Fruit fly (Drosophila melanogaster): ENCODE data around the gene cpo.

Gene cpo

dm6 chr3R:18049272-18050015 lies 129.8 kb downstream of the cpo start (continued):
- TF ChIP-seq ham (GFP tag; IDR thresholded peaks at IDR 0.05) = no peak
- TF ChIP-seq tin (GFP tag; optimal IDR thresholded peaks at IDR 0.05) = peak; percentile 62
- TF ChIP-seq CG2678 (tag; optimal IDR thresholded peaks at IDR 0.05) = peak; percentile 84
- peak; percentile 62 for TF ChIP-seq CG15696 (tag; optimal IDR thresholded peaks at IDR 0.05)
- TF ChIP-seq Dad (GFP tag; optimal IDR thresholded peaks at IDR 0.05) = no peak
- no peak for TF ChIP-seq Side (GFP tag; optimal IDR thresholded peaks at IDR 0.05)
- no peak for TF ChIP-seq CG10565 (GFP tag; optimal IDR thresholded peaks at IDR 0.05)
- no peak for TF ChIP-seq CG3838 (GFP tag; optimal IDR thresholded peaks at IDR 0.05)
- TF ChIP-seq pho (GFP tag; optimal IDR thresholded peaks at IDR 0.05) = no peak
- TF ChIP-seq CG9437 (GFP tag; optimal IDR thresholded peaks at IDR 0.05) = peak; percentile 69
- peak; percentile 15 for TF ChIP-seq CG33213 (GFP tag; optimal IDR thresholded peaks at IDR 0.05)
- TF ChIP-seq CG11695 (GFP tag; IDR thresholded peaks at IDR 0.05) = peak; percentile 37; the same call in 1 of the 3 replicates
- TF ChIP-seq CG14860 (GFP tag; IDR thresholded peaks at IDR 0.05; ENCODE audit: partially characterized antibody) = no peak
- no peak for TF ChIP-seq corto (GFP tag; optimal IDR thresholded peaks at IDR 0.05)
- TF ChIP-seq ken (GFP tag; IDR thresholded peaks at IDR 0.05) = no peak
- no peak for TF ChIP-seq ato (GFP tag; IDR thresholded peaks at IDR 0.05; ENCODE audit: partially characterized antibody)
- TF ChIP-seq danr (GFP tag; IDR thresholded peaks at IDR 0.05) = no peak
- TF ChIP-seq p53 (GFP tag; optimal IDR thresholded peaks at IDR 0.05) = no peak
- 0 out of 2 replicates have a peak, but pooled peaks have one; percentile 9 for TF ChIP-seq CG11247 (GFP tag; IDR thresholded peaks at IDR 0.05)
- peak; percentile 15 for TF ChIP-seq sd (tag; optimal IDR thresholded peaks at IDR 0.05)
- TF ChIP-seq jigr1 (GFP tag; IDR thresholded peaks at IDR 0.05) = no peak
- peak; percentile 20 for TF ChIP-seq CG6654 (GFP tag; optimal IDR thresholded peaks at IDR 0.05)
- TF ChIP-seq CG10209 (GFP tag; optimal IDR thresholded peaks at IDR 0.05) = peak; percentile 78
- no peak for TF ChIP-seq insv (GFP tag; optimal IDR thresholded peaks at IDR 0.05)
- TF ChIP-seq Ets65A (GFP tag) = peak; percentile 95
- TF ChIP-seq sim (GFP tag; IDR thresholded peaks at IDR 0.05) = no peak
- TF ChIP-seq cad (GFP tag; optimal IDR thresholded peaks at IDR 0.05) = no peak
- TF ChIP-seq ems (GFP tag; optimal IDR thresholded peaks at IDR 0.05) = peak; percentile 27
- TF ChIP-seq ssp (GFP tag; IDR thresholded peaks at IDR 0.05) = peak; percentile 44
- peak; percentile 76 for TF ChIP-seq Hr3 (GFP tag; optimal IDR thresholded peaks at IDR 0.05)
- no peak for TF ChIP-seq Sry-β (GFP tag; optimal IDR thresholded peaks at IDR 0.05)
- no peak for TF ChIP-seq CG31365 (tag; optimal IDR thresholded peaks at IDR 0.05)
- no peak for TF ChIP-seq cas (GFP tag; IDR thresholded peaks at IDR 0.05)
- TF ChIP-seq crc (GFP tag; optimal IDR thresholded peaks at IDR 0.05) = no peak
- TF ChIP-seq br (optimal IDR thresholded peaks at IDR 0.05) = no peak
- TF ChIP-seq slp2 (GFP tag; optimal IDR thresholded peaks at IDR 0.05) = no peak
- peak; percentile 37; the same call in 1 of the 2 replicates for TF ChIP-seq CG10366 (GFP tag; IDR thresholded peaks at IDR 0.05)
- TF ChIP-seq CG4328 (GFP tag; optimal IDR thresholded peaks at IDR 0.05) = peak; percentile 41
- TF ChIP-seq CG11398 (GFP tag; optimal IDR thresholded peaks at IDR 0.05) = peak; percentile 7
- TF ChIP-seq CG30403 (GFP tag; optimal IDR thresholded peaks at IDR 0.05) = peak; percentile 83
- peak; percentile 30 for TF ChIP-seq CG2116 (GFP tag; optimal IDR thresholded peaks at IDR 0.05)
- TF ChIP-seq dpn (GFP tag; optimal IDR thresholded peaks at IDR 0.05) = peak; percentile 35 to 80
- peak; percentile 64 for TF ChIP-seq ind (GFP tag; optimal IDR thresholded peaks at IDR 0.05)
- TF ChIP-seq Trl (optimal IDR thresholded peaks at IDR 0.05) = peak; percentile 59 to 80
- peak; percentile 16 for TF ChIP-seq Trl (GFP tag; optimal IDR thresholded peaks at IDR 0.05)
- peak; percentile 52; the same call in 1 of the 2 replicates for TF ChIP-seq Rfx (GFP tag; IDR thresholded peaks at IDR 0.05)
- no peak for TF ChIP-seq gt (GFP tag; IDR thresholded peaks at IDR 0.05)
- no peak for TF ChIP-seq CG9797 (GFP tag; optimal IDR thresholded peaks at IDR 0.05)
- TF ChIP-seq seq (GFP tag; IDR thresholded peaks at IDR 0.05) = peak; percentile 25; the same call in 1 of the 2 replicates
- TF ChIP-seq CG14014 (GFP tag; IDR thresholded peaks at IDR 0.05) = no peak; the same call in 1 of the 2 replicates
- no peak for TF ChIP-seq Atf3 (GFP tag; optimal IDR thresholded peaks at IDR 0.05)
- TF ChIP-seq CG17328 (GFP tag; IDR thresholded peaks at IDR 0.05) = peak; percentile 56; the same call in 1 of the 2 replicates

All from whole organism, embryonic.